Fruit fly (Drosophila melanogaster) whole organism, embryonic: ENCODE measurements around the gene SkpC.

Source experiments
- ATbp ChIP-seq: fragments of 200-800 bp; sonication (Bioruptor generic); optimal IDR thresholded peaks from 2 replicates; lab custom pipeline; 2017; ENCODE audit warnings: missing biosample characterization, mild to moderate bottlenecking, missing genetic modification characterization, missing genetic modification reagents
- Bteb2 ChIP-seq: fragments of 200-800 bp; sonication (Bioruptor generic); optimal IDR thresholded peaks from 2 replicates; lab custom pipeline; 2016; ENCODE audit warnings: missing biosample characterization, missing genetic modification characterization
- C15 ChIP-seq: fragments of 200-800 bp; sonication (Bioruptor generic); IDR thresholded peaks from 3 replicates; pipeline ENCODE4 v1.3.6; 2022; ENCODE audit warnings: missing biosample characterization, missing genetic modification characterization
- CG10209 ChIP-seq: fragments of 200-800 bp; sonication (Bioruptor generic); optimal IDR thresholded peaks from 3 replicates; lab custom pipeline; 2017; ENCODE audit warnings: missing biosample characterization, mild to moderate bottlenecking, missing genetic modification characterization, missing genetic modification reagents
- CG10321 ChIP-seq: fragments of 200-800 bp; sonication (Bioruptor generic); IDR thresholded peaks from 2 replicates; pipeline ENCODE4 v1.3.6; 2022; ENCODE audit warnings: missing biosample characterization, missing genetic modification characterization
- CG10959 ChIP-seq: fragments of 200-800 bp; sonication (Bioruptor generic); IDR thresholded peaks from 2 replicates; pipeline ENCODE4 v1.3.6; 2022; ENCODE audit warnings: missing biosample characterization, missing genetic modification characterization
- CG11504 ChIP-seq: fragments of 200-800 bp; sonication (Bioruptor generic); optimal IDR thresholded peaks from 3 replicates; lab custom pipeline; 2019; ENCODE audit warnings: missing biosample characterization, mild to moderate bottlenecking, missing genetic modification characterization, moderate library complexity
- CG13287 ChIP-seq: fragments of 200-800 bp; sonication (Bioruptor generic); IDR thresholded peaks from 2 replicates; pipeline ENCODE4 v1.3.6; 2022; ENCODE audit warnings: missing biosample characterization, missing genetic modification characterization; ENCODE audit not compliant: partially characterized antibody
- CG13296 ChIP-seq: fragments of 200-800 bp; sonication (Bioruptor generic); optimal IDR thresholded peaks from 3 replicates; lab custom pipeline; 2018; ENCODE audit warnings: missing biosample characterization, mild to moderate bottlenecking, missing genetic modification characterization
- CG14667 ChIP-seq: fragments of 200-800 bp; sonication (Bioruptor generic); IDR thresholded peaks from 2 replicates; pipeline ENCODE4 v1.3.6; 2022; ENCODE audit warnings: missing biosample characterization, missing genetic modification characterization
- CG17385 ChIP-seq: fragments of 200-800 bp; sonication (Bioruptor generic); optimal IDR thresholded peaks from 3 replicates; lab custom pipeline; 2018; ENCODE audit warnings: missing biosample characterization, mild to moderate bottlenecking, missing genetic modification characterization
- CG18619 ChIP-seq: fragments of 200-800 bp; sonication (Bioruptor generic); optimal IDR thresholded peaks from 3 replicates; lab custom pipeline; 2017; ENCODE audit warnings: missing biosample characterization, mild to moderate bottlenecking, missing genetic modification characterization
- CG2678 ChIP-seq: fragments of 200-800 bp; sonication (Bioruptor generic); optimal IDR thresholded peaks from 3 replicates; lab custom pipeline; 2019; ENCODE audit warnings: missing biosample characterization, mild to moderate bottlenecking, missing genetic modification characterization, moderate library complexity
- CG33557 ChIP-seq: fragments of 200-800 bp; sonication (Bioruptor generic); optimal IDR thresholded peaks from 2 replicates; lab custom pipeline; 2019; ENCODE audit warnings: missing biosample characterization, mild to moderate bottlenecking, missing genetic modification characterization, moderate library complexity
- CG42726 ChIP-seq: fragments of 200-800 bp; sonication (Bioruptor generic); IDR thresholded peaks from 2 replicates; pipeline ENCODE4 v1.3.6; 2022; ENCODE audit warnings: missing biosample characterization, missing genetic modification characterization; ENCODE audit not compliant: partially characterized antibody
- CG5180 ChIP-seq: fragments of 200-800 bp; sonication (Bioruptor generic); optimal IDR thresholded peaks from 3 replicates; lab custom pipeline; 2017; ENCODE audit warnings: missing biosample characterization, missing genetic modification characterization, mild to moderate bottlenecking, moderate library complexity, missing genetic modification reagents
- CG5245 ChIP-seq: fragments of 200-800 bp; sonication (Bioruptor generic); optimal IDR thresholded peaks from 3 replicates; lab custom pipeline; 2016; ENCODE audit warnings: missing biosample characterization, missing genetic modification characterization
- CG7928 ChIP-seq: fragments of 200-800 bp; sonication (Bioruptor generic); optimal IDR thresholded peaks from 2 replicates; lab custom pipeline; 2017; ENCODE audit warnings: missing biosample characterization, mild to moderate bottlenecking, missing genetic modification characterization
- CG8281 ChIP-seq: fragments of 200-800 bp; sonication (Bioruptor generic); optimal IDR thresholded peaks from 2 replicates; lab custom pipeline; 2018; ENCODE audit warnings: missing biosample characterization, mild to moderate bottlenecking, missing genetic modification characterization, moderate library complexity
- CG8290 ChIP-seq, 3 experiments: fragments of 200-800 bp; sonication (Bioruptor generic); optimal IDR thresholded peaks; 2 replicates each; lab custom pipeline; 2016 to 2019; ENCODE audit warnings: missing biosample characterization in 3 of 3, missing genetic modification characterization in 3 of 3, mild to moderate bottlenecking in 2 of 3, moderate library complexity in 1 of 3
- CG8765 ChIP-seq: fragments of 200-800 bp; sonication (Bioruptor generic); IDR thresholded peaks from 2 replicates; pipeline ENCODE4 v1.3.6; 2022; ENCODE audit warnings: missing biosample characterization, missing genetic modification characterization
- CG9797 ChIP-seq: fragments of 200-800 bp; sonication (Bioruptor generic); optimal IDR thresholded peaks from 3 replicates; lab custom pipeline; 2018; ENCODE audit warnings: missing biosample characterization, mild to moderate bottlenecking, missing genetic modification characterization
- CHES-1-like ChIP-seq: fragments of 200-800 bp; sonication (Bioruptor generic); optimal IDR thresholded peaks from 2 replicates; lab custom pipeline; 2016; ENCODE audit warnings: missing biosample characterization, missing genetic modification characterization
- CTCF ChIP-seq: fragments of 200-800 bp; sonication (Bioruptor generic); optimal IDR thresholded peaks from 2 replicates; lab custom pipeline; 2017; ENCODE audit warnings: missing biosample characterization, mild to moderate bottlenecking, missing genetic modification characterization, moderate library complexity
- D19A ChIP-seq: fragments of 200-800 bp; optimal IDR thresholded peaks from 3 replicates; lab custom pipeline; 2019; ENCODE audit warnings: missing biosample characterization, mild to moderate bottlenecking, missing genetic modification characterization, moderate library complexity
- Dbx ChIP-seq: fragments of 200-800 bp; sonication (Bioruptor generic); IDR thresholded peaks from 3 replicates; pipeline ENCODE4 v1.3.6; 2022; ENCODE audit warnings: missing biosample characterization, missing genetic modification characterization
- Dref ChIP-seq: fragments of 200-800 bp; sonication (Bioruptor generic); IDR thresholded peaks from 2 replicates; pipeline ENCODE4 v1.3.6; 2022; ENCODE audit warnings: missing biosample characterization, missing genetic modification characterization
- Ets65A ChIP-seq: fragments of 200-800 bp; sonication (Bioruptor generic); peaks from one replicate; lab custom pipeline; 2016; ENCODE audit warnings: missing biosample characterization, missing genetic modification characterization
- Hr51 ChIP-seq, 2 experiments: fragments of 200-800 bp; sonication (Bioruptor generic); optimal IDR thresholded peaks; 2 replicates in 1 of 2; 3 replicates in 1 of 2; lab custom pipeline; 2016 to 2018; ENCODE audit warnings: missing biosample characterization in 2 of 2, missing genetic modification characterization in 2 of 2, mild to moderate bottlenecking in 1 of 2, moderate library complexity in 1 of 2
- Sox102F ChIP-seq: fragments of 200-800 bp; sonication (Bioruptor generic); optimal IDR thresholded peaks from 2 replicates; lab custom pipeline; 2018; ENCODE audit warnings: missing biosample characterization, mild to moderate bottlenecking, missing genetic modification characterization, moderate library complexity
- bbx ChIP-seq: fragments of 200-800 bp; sonication (Bioruptor generic); IDR thresholded peaks from 2 replicates; pipeline ENCODE4 v1.3.6; 2022; ENCODE audit warnings: missing biosample characterization, missing genetic modification characterization; ENCODE audit not compliant: partially characterized antibody
- btn ChIP-seq: fragments of 200-800 bp; sonication (Bioruptor generic); optimal IDR thresholded peaks from 2 replicates; lab custom pipeline; 2016; ENCODE audit warnings: missing biosample characterization, missing genetic modification characterization
- cas ChIP-seq: fragments of 200-800 bp; sonication (Bioruptor generic); IDR thresholded peaks from 2 replicates; pipeline ENCODE4 v1.3.6; 2022; ENCODE audit warnings: missing biosample characterization, missing genetic modification characterization
- chm ChIP-seq: fragments of 200-800 bp; sonication (Bioruptor generic); IDR thresholded peaks from 2 replicates; pipeline ENCODE4 v1.3.6; 2022; ENCODE audit warnings: missing biosample characterization, missing genetic modification characterization
- dimm ChIP-seq: fragments of 200-800 bp; sonication (Bioruptor generic); IDR thresholded peaks from 2 replicates; pipeline ENCODE4 v1.3.6; 2022; ENCODE audit warnings: missing biosample characterization, missing genetic modification characterization
- ems ChIP-seq: fragments of 200-800 bp; sonication (Bioruptor generic); optimal IDR thresholded peaks from 3 replicates; lab custom pipeline; 2016; ENCODE audit warnings: missing biosample characterization, missing genetic modification characterization
- en ChIP-seq: fragments of 200-800 bp; sonication (Bioruptor generic); optimal IDR thresholded peaks from 2 replicates; lab custom pipeline; 2016; ENCODE audit warnings: missing biosample characterization, missing genetic modification characterization
- exex ChIP-seq: fragments of 200-800 bp; sonication (Bioruptor generic); optimal IDR thresholded peaks from 4 replicates; lab custom pipeline; 2018; ENCODE audit warnings: missing biosample characterization, mild to moderate bottlenecking, missing genetic modification characterization, moderate library complexity
- fru ChIP-seq: fragments of >200 bp; optimal IDR thresholded peaks from 2 replicates; lab custom pipeline; 2017
- grau ChIP-seq: fragments of 200-800 bp; optimal IDR thresholded peaks from 3 replicates; lab custom pipeline; 2019; ENCODE audit warnings: missing biosample characterization, mild to moderate bottlenecking, missing genetic modification characterization, moderate library complexity
- kay ChIP-seq: fragments of 200-800 bp; sonication (Bioruptor generic); optimal IDR thresholded peaks from 2 replicates; lab custom pipeline; 2016; ENCODE audit warnings: missing biosample characterization, missing genetic modification characterization
- salm ChIP-seq: fragments of 200-800 bp; sonication (Bioruptor generic); optimal IDR thresholded peaks from 2 replicates; lab custom pipeline; 2018; ENCODE audit warnings: missing biosample characterization, mild to moderate bottlenecking, missing genetic modification characterization
- sens ChIP-seq: fragments of 200-800 bp; sonication (Bioruptor generic); peaks from one replicate; lab custom pipeline; 2016; ENCODE audit warnings: missing biosample characterization, missing genetic modification characterization
- sim ChIP-seq: fragments of 200-800 bp; sonication (Bioruptor generic); IDR thresholded peaks from 2 replicates; pipeline ENCODE4 v1.3.6; 2022; ENCODE audit warnings: missing biosample characterization, missing genetic modification characterization
- tx ChIP-seq: fragments of 200-800 bp; sonication (Bioruptor generic); optimal IDR thresholded peaks from 2 replicates; lab custom pipeline; 2016; ENCODE audit warnings: missing biosample characterization, missing genetic modification characterization

The SkpC gene

dm6 chrX:19806137-19806536 lies 9.7 kb upstream of the SkpC start (continued):
- TF ChIP-seq sens = peak; percentile 64
- no peak for TF ChIP-seq CG5180 (GFP tag; lab: Kevin White, UChicago)
- peak; percentile 5 for TF ChIP-seq Sox102F (GFP tag; lab: Kevin White, UChicago)
- TF ChIP-seq CG9797 = no peak
- TF ChIP-seq CG10209 (GFP tag; lab: Kevin White, UChicago) = no peak
- TF ChIP-seq CG10321 (GFP tag; lab: Robert Waterston, UW) = no peak
- TF ChIP-seq en (GFP tag; lab: Kevin White, UChicago) = no peak
- peak; percentile 1 for TF ChIP-seq CG17385
- TF ChIP-seq C15 (GFP tag; lab: Robert Waterston, UW) = no peak
- no peak for TF ChIP-seq bbx (GFP tag; lab: Robert Waterston, UW)
- no peak for TF ChIP-seq CG5245 (GFP tag; lab: Kevin White, UChicago)
- no peak for TF ChIP-seq salm
- no peak for TF ChIP-seq Dref (GFP tag; lab: Robert Waterston, UW)
- peak; percentile 38 for TF ChIP-seq CG2678 (tag; lab: Kevin White, UChicago)
- peak; percentile 49 for TF ChIP-seq CG11504 (tag; lab: Kevin White, UChicago)
- no peak for TF ChIP-seq btn
- no peak for TF ChIP-seq CG10959 (GFP tag; lab: Robert Waterston, UW)
- no peak for TF ChIP-seq CG33557 (GFP tag; lab: Kevin White, UChicago)
- TF ChIP-seq Hr51 (GFP tag; optimal IDR thresholded peaks at IDR 0.05; lab: Kevin White, UChicago) = peak in 1 of 2 experiments; percentile 26
- peak; percentile 37 for TF ChIP-seq grau (tag; lab: Kevin White, UChicago)
- no peak for TF ChIP-seq CG7928 (GFP tag; lab: Kevin White, UChicago)
- TF ChIP-seq fru (lab: Kevin White, UChicago) = no peak
- no peak for TF ChIP-seq CG13296 (GFP tag; lab: Kevin White, UChicago)
- no peak for TF ChIP-seq cas
- no peak for TF ChIP-seq CG8281 (tag; lab: Kevin White, UChicago)
- TF ChIP-seq kay (GFP tag; lab: Kevin White, UChicago) = no peak
- peak; percentile 24 for TF ChIP-seq Ets65A
- TF ChIP-seq chm (GFP tag; lab: Robert Waterston, UW) = no peak
- no peak for TF ChIP-seq Dbx (GFP tag; lab: Robert Waterston, UW)
- TF ChIP-seq CG14667 (GFP tag; lab: Robert Waterston, UW) = no peak
- peak; percentile 77 for TF ChIP-seq D19A (tag; lab: Kevin White, UChicago)
- TF ChIP-seq CG18619 = no peak
- TF ChIP-seq Bteb2 (GFP tag; lab: Kevin White, UChicago) = no peak
- no peak for TF ChIP-seq ATbp (GFP tag; lab: Kevin White, UChicago)
- TF ChIP-seq CG8765 (GFP tag; lab: Robert Waterston, UW) = no peak
- TF ChIP-seq sim (GFP tag; lab: Robert Waterston, UW) = no peak
- no peak for TF ChIP-seq exex
- TF ChIP-seq CG8290 (GFP tag; optimal IDR thresholded peaks at IDR 0.05; lab: Kevin White, UChicago) = no peak
- no peak for TF ChIP-seq CG8290 (tag; optimal IDR thresholded peaks at IDR 0.05; lab: Kevin White, UChicago)
- no peak for TF ChIP-seq ems (GFP tag; lab: Kevin White, UChicago)
- no peak for TF ChIP-seq tx

dm6 chrX:19811057-19811456 lies 4.8 kb upstream of the SkpC start:
- TF ChIP-seq dimm (GFP tag; lab: Robert Waterston, UW) = no peak
- no peak for TF ChIP-seq CG42726
- TF ChIP-seq CHES-1-like = no peak
- TF ChIP-seq CTCF (GFP tag; lab: Kevin White, UChicago) = peak; percentile 79
- no peak for TF ChIP-seq CG13287 (GFP tag; lab: Robert Waterston, UW)
